Worm (Caenorhabditis elegans): ENCODE data around the gene F16F9.3.
A peak's percentile ranks its signal among the peaks of the same experiment; 100 is the strongest.

Gene F16F9.3

DNA sequence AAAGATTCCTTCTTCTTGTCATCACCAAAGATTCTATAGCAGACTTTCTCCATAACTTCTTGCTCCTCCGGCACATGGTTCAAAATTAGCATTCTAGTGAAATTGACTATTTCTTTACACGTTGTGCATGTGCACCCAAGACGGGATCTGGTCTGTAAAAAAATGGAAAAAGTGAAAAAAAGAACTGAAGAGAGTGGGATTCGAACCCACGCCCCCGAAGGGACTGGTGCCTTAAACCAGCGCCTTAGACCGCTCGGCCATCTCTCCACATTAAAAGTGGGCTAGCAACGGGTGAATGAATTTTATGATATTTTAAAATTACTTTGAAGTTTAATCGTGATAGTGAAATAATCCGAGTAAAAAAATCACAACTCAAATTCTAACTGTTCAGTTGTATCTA, 39.7 kb upstream of the F16F9.3 start:
- no peak for TF ChIP-seq nhr-28 (tag; optimal IDR thresholded peaks at IDR 0.05)
- TF ChIP-seq mef-2 (tag; optimal IDR thresholded peaks at IDR 0.05) = no peak
- no peak for TF ChIP-seq Y116A8C.19 (tag; optimal IDR thresholded peaks at IDR 0.05; ENCODE audit: borderline replicate concordance)
- TF ChIP-seq ztf-4 (tag; optimal IDR thresholded peaks at IDR 0.05) = no peak
- no peak for TF ChIP-seq aly-2 (tag; optimal IDR thresholded peaks at IDR 0.05)
- no peak for TF ChIP-seq nhr-77 (tag; optimal IDR thresholded peaks at IDR 0.05)
- TF ChIP-seq lin-35 (GFP tag; optimal IDR thresholded peaks at IDR 0.05) = peak in 1 of 2 experiments; percentile 7
- no peak for TF ChIP-seq ceh-82 (tag; optimal IDR thresholded peaks at IDR 0.05)
- no peak for TF ChIP-seq fos-1 (tag; optimal IDR thresholded peaks at IDR 0.05)
- peak; percentile 24 for TF ChIP-seq nhr-85 (tag)
- TF ChIP-seq efl-1 (optimal IDR thresholded peaks at IDR 0.05) = no peak
- peak in 1 of 2 experiments; percentile 17 for TF ChIP-seq efl-1 (GFP tag; optimal IDR thresholded peaks at IDR 0.05 in 1 of 2)
- TF ChIP-seq ceh-8 (GFP tag; optimal IDR thresholded peaks at IDR 0.05) = no peak
- TF ChIP-seq nhr-237 (tag; optimal IDR thresholded peaks at IDR 0.05) = no peak
- TF ChIP-seq grh-1 (GFP tag; IDR thresholded peaks at IDR 0.05) = no peak
- no peak for TF ChIP-seq sox-4 (tag; optimal IDR thresholded peaks at IDR 0.05)
- no peak for TF ChIP-seq nhr-47 (tag; optimal IDR thresholded peaks at IDR 0.05)
- no peak for TF ChIP-seq unc-98 (GFP tag; IDR thresholded peaks at IDR 0.05)
- TF ChIP-seq nhr-12 (tag; optimal IDR thresholded peaks at IDR 0.05) = no peak
- TF ChIP-seq mdl-1 (tag; optimal IDR thresholded peaks at IDR 0.05) = no peak

DNA sequence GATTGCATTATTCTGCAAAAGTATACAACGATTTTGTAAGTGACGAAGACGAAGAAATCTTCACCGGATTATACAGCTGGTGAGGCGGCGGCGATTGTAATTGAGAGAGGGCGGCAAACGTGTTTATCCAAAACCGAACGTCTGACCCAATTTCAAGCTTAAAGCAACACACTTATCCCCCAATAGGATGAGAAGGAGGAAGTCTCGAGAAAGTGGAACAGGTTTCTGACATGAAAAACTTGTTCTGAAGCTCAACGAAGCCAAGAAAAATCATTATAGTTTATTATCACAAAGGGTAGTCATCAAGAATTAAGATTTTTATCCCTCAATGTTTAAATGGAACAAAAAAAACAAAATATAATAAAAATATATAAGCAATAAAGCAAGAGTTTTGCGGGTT, 39.0 kb upstream of the F16F9.3 start, which contains the start of gene spp-13:
spp-13 (minus strand) TSS at position 143 of the 400 bp plus-strand sequence.
- TF ChIP-seq unc-30 (tag; optimal IDR thresholded peaks at IDR 0.05) (no peak), zag-1 (tag; optimal IDR thresholded peaks at IDR 0.05) (no peak), snu-23 (GFP tag; optimal IDR thresholded peaks at IDR 0.05) (no peak), lir-3 (tag; optimal IDR thresholded peaks at IDR 0.05; ENCODE audit: poor library complexity) (no peak), skn-1 (tag; optimal IDR thresholded peaks at IDR 0.05) (no peak), ceh-8 (GFP tag; optimal IDR thresholded peaks at IDR 0.05) (no peak), blmp-1 (tag; optimal IDR thresholded peaks at IDR 0.05) (peak; percentile 56), fkh-4 (tag; optimal IDR thresholded peaks at IDR 0.05; ENCODE audit: borderline replicate concordance) (no peak)

DNA sequence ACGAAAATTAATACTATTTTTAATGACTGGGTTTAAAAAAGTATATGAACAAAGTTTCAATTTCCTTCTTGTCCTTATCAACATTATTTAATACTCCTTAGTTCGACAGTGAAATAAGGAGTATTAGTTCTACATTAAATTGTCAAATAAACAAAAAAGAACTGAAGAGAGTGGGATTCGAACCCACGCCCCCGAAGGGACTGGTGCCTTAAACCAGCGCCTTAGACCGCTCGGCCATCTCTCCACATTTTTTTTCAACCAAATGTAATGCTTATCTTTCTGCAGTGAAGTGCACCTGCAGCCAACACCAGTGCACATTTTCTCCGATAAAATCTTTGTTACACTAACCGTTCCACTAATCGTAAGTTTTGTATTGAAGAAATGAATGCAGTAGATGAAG, 38.2 kb upstream of the F16F9.3 start:
- TF ChIP-seq nhr-71 (tag; optimal IDR thresholded peaks at IDR 0.05) = peak; percentile 2
- no peak for TF ChIP-seq elt-3 (tag; optimal IDR thresholded peaks at IDR 0.05)
- TF ChIP-seq lir-3 (tag; optimal IDR thresholded peaks at IDR 0.05; ENCODE audit: poor library complexity) = peak; percentile 17
- TF ChIP-seq sox-4 (tag; optimal IDR thresholded peaks at IDR 0.05) = no peak
- no peak for TF ChIP-seq nhr-77 (tag; optimal IDR thresholded peaks at IDR 0.05)
- no peak for TF ChIP-seq aly-2 (tag; optimal IDR thresholded peaks at IDR 0.05)
- no peak for TF ChIP-seq pqm-1 (tag; optimal IDR thresholded peaks at IDR 0.05)
- TF ChIP-seq ceh-63 (GFP tag; optimal IDR thresholded peaks at IDR 0.05) = no peak
- no peak for TF ChIP-seq Y116A8C.19 (tag; optimal IDR thresholded peaks at IDR 0.05; ENCODE audit: borderline replicate concordance)
- no peak for TF ChIP-seq fos-1 (tag; optimal IDR thresholded peaks at IDR 0.05)
- TF ChIP-seq C34B4.2 (tag; optimal IDR thresholded peaks at IDR 0.05) = no peak
- no peak for TF ChIP-seq ztf-11 (tag; optimal IDR thresholded peaks at IDR 0.05)
- TF ChIP-seq nhr-20 (tag; optimal IDR thresholded peaks at IDR 0.05) = peak; percentile 10
- peak; percentile 7 for TF ChIP-seq rnt-1 (tag; optimal IDR thresholded peaks at IDR 0.05)
- no peak for TF ChIP-seq pax-3 (tag; optimal IDR thresholded peaks at IDR 0.05)
- TF ChIP-seq lin-35 (GFP tag; optimal IDR thresholded peaks at IDR 0.05) = peak in 1 of 2 experiments; percentile 26
- no peak for TF ChIP-seq F16B12.6 (tag; optimal IDR thresholded peaks at IDR 0.05)
- TF ChIP-seq nhr-85 (tag) = peak; percentile 62

DNA sequence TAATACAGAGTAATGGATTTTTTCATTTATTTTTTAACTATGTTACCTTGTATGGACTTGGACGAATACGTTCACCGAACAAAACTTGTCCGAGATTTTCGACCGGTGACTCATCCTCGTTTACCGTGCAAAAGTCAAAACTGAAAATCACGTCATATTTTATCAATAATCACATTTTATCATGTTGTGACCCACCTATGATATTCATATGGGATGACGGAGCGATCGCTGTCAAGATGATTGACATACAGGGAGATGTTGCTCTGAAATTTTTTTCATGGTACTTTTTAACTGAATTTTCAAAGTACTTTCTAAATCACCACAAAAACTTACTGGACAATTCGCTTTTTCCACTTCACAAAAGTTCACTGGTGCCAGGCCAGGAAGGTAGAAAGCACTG, 35.8 kb upstream of the F16F9.3 start:
- TF ChIP-seq alr-1 (tag; optimal IDR thresholded peaks at IDR 0.05; ENCODE audit: borderline replicate concordance) (peak; percentile 77), ceh-8 (GFP tag; optimal IDR thresholded peaks at IDR 0.05) (no peak), C34B4.2 (tag; optimal IDR thresholded peaks at IDR 0.05) (no peak), C04F5.9 (tag; optimal IDR thresholded peaks at IDR 0.05) (no peak)

All from whole organism, L1 larva.